Fruit fly (Drosophila melanogaster) whole organism, embryonic: Measurements from ENCODE around the gene CG15517.

Source experiments
- Bgb ChIP-seq: fragments of 200-800 bp; sonication (Bioruptor generic); IDR thresholded peaks from 2 replicates; pipeline ENCODE4 v1.3.6; 2022; ENCODE audit warnings: missing biosample characterization, missing genetic modification characterization; ENCODE audit not compliant: partially characterized antibody
- CG10543 ChIP-seq: fragments of 200-800 bp; sonication (Bioruptor generic); optimal IDR thresholded peaks from 3 replicates; lab custom pipeline; 2017; ENCODE audit warnings: missing biosample characterization, mild to moderate bottlenecking, missing genetic modification characterization, moderate library complexity
- CG11247 ChIP-seq: fragments of 200-800 bp; sonication (Bioruptor generic); IDR thresholded peaks from 2 replicates; pipeline ENCODE4 v1.3.6; 2022; ENCODE audit warnings: missing biosample characterization, missing genetic modification characterization
- CG13624 ChIP-seq: fragments of 200-800 bp; sonication (Bioruptor generic); optimal IDR thresholded peaks from 2 replicates; lab custom pipeline; 2016; ENCODE audit warnings: missing biosample characterization, missing genetic modification characterization
- CG15479 ChIP-seq: fragments of 200-800 bp; sonication (Bioruptor generic); optimal IDR thresholded peaks from 3 replicates; lab custom pipeline; 2019; ENCODE audit warnings: missing biosample characterization, mild to moderate bottlenecking, missing genetic modification characterization, moderate library complexity
- CG15601 ChIP-seq: fragments of 200-800 bp; sonication (Bioruptor generic); optimal IDR thresholded peaks from 3 replicates; lab custom pipeline; 2019; ENCODE audit warnings: missing biosample characterization, mild to moderate bottlenecking, missing genetic modification characterization, moderate library complexity
- CG17361 ChIP-seq: fragments of 200-800 bp; sonication (Bioruptor generic); IDR thresholded peaks from 3 replicates; pipeline ENCODE4 v1.3.6; 2022; ENCODE audit warnings: missing biosample characterization, missing genetic modification characterization
- CG17568 ChIP-seq: fragments of 200-800 bp; sonication (Bioruptor generic); optimal IDR thresholded peaks from 2 replicates; lab custom pipeline; 2018; ENCODE audit warnings: missing biosample characterization, mild to moderate bottlenecking, missing genetic modification characterization, moderate library complexity
- CG17912 ChIP-seq: fragments of 200-800 bp; sonication (Bioruptor generic); optimal IDR thresholded peaks from 2 replicates; lab custom pipeline; 2018; ENCODE audit warnings: missing biosample characterization, mild to moderate bottlenecking, missing genetic modification characterization
- CG18262 ChIP-seq: fragments of 200-800 bp; optimal IDR thresholded peaks from 3 replicates; lab custom pipeline; 2019; ENCODE audit warnings: missing biosample characterization, mild to moderate bottlenecking, missing genetic modification characterization, moderate library complexity
- CG18764 ChIP-seq: fragments of 200-800 bp; sonication (Bioruptor generic); optimal IDR thresholded peaks from 3 replicates; lab custom pipeline; 2016; ENCODE audit warnings: missing biosample characterization, missing genetic modification characterization
- CG2202 ChIP-seq: fragments of 200-800 bp; sonication (Bioruptor generic); optimal IDR thresholded peaks from 2 replicates; lab custom pipeline; 2018; ENCODE audit warnings: missing biosample characterization, mild to moderate bottlenecking, missing genetic modification characterization
- CG2875 ChIP-seq: fragments of 200-800 bp; sonication (Bioruptor generic); optimal IDR thresholded peaks from 2 replicates; lab custom pipeline; 2017; ENCODE audit warnings: missing biosample characterization, mild to moderate bottlenecking, missing genetic modification characterization, missing genetic modification reagents
- CG3163 ChIP-seq: fragments of 200-800 bp; sonication (Bioruptor generic); optimal IDR thresholded peaks from 3 replicates; lab custom pipeline; 2016; ENCODE audit warnings: missing biosample characterization, missing genetic modification characterization
- CG33557 ChIP-seq: fragments of 200-800 bp; sonication (Bioruptor generic); optimal IDR thresholded peaks from 2 replicates; lab custom pipeline; 2019; ENCODE audit warnings: missing biosample characterization, mild to moderate bottlenecking, missing genetic modification characterization, moderate library complexity
- CG3407 ChIP-seq: fragments of 200-800 bp; sonication (Bioruptor generic); optimal IDR thresholded peaks from 2 replicates; lab custom pipeline; 2018; ENCODE audit warnings: missing biosample characterization, mild to moderate bottlenecking, missing genetic modification characterization
- CG3838 ChIP-seq: fragments of 200-800 bp; sonication (Bioruptor generic); optimal IDR thresholded peaks from 3 replicates; lab custom pipeline; 2016; ENCODE audit warnings: missing biosample characterization, missing genetic modification characterization
- CG4854 ChIP-seq: fragments of 200-800 bp; sonication (Bioruptor generic); optimal IDR thresholded peaks from 2 replicates; lab custom pipeline; 2016; ENCODE audit warnings: missing biosample characterization, missing genetic modification characterization, inconsistent platforms
- CG6765 ChIP-seq: fragments of 200-800 bp; sonication (Bioruptor generic); optimal IDR thresholded peaks from 3 replicates; lab custom pipeline; 2017; ENCODE audit warnings: missing biosample characterization, mild to moderate bottlenecking, missing genetic modification characterization
- CG7357 ChIP-seq: fragments of 200-800 bp; sonication (Bioruptor generic); IDR thresholded peaks from 3 replicates; pipeline ENCODE4 v1.3.6; 2022; ENCODE audit warnings: missing biosample characterization, missing genetic modification characterization
- CG7928 ChIP-seq: fragments of 200-800 bp; sonication (Bioruptor generic); optimal IDR thresholded peaks from 2 replicates; lab custom pipeline; 2017; ENCODE audit warnings: missing biosample characterization, mild to moderate bottlenecking, missing genetic modification characterization
- CG8281 ChIP-seq: fragments of 200-800 bp; sonication (Bioruptor generic); optimal IDR thresholded peaks from 2 replicates; lab custom pipeline; 2018; ENCODE audit warnings: missing biosample characterization, mild to moderate bottlenecking, missing genetic modification characterization, moderate library complexity
- CG9932 ChIP-seq: fragments of 200-800 bp; sonication (Bioruptor generic); IDR thresholded peaks from 2 replicates; pipeline ENCODE4 v1.3.6; 2022; ENCODE audit warnings: missing biosample characterization, missing genetic modification characterization
- Dbx ChIP-seq: fragments of 200-800 bp; sonication (Bioruptor generic); IDR thresholded peaks from 3 replicates; pipeline ENCODE4 v1.3.6; 2022; ENCODE audit warnings: missing biosample characterization, missing genetic modification characterization
- Ets65A ChIP-seq: fragments of 200-800 bp; sonication (Bioruptor generic); peaks from one replicate; lab custom pipeline; 2016; ENCODE audit warnings: missing biosample characterization, missing genetic modification characterization
- HLH3B ChIP-seq: fragments of 200-800 bp; sonication (Bioruptor generic); IDR thresholded peaks from 2 replicates; pipeline ENCODE4 v1.3.6; 2022; ENCODE audit warnings: missing biosample characterization, missing genetic modification characterization
- Hand ChIP-seq: fragments of 200-800 bp; sonication (Bioruptor generic); optimal IDR thresholded peaks from 2 replicates; lab custom pipeline; 2017; ENCODE audit warnings: mild to moderate bottlenecking, missing biosample characterization, missing genetic modification reagents, missing genetic modification characterization
- Lhr ChIP-seq: fragments of 200-800 bp; sonication (Bioruptor generic); optimal IDR thresholded peaks from 3 replicates; lab custom pipeline; 2017; ENCODE audit warnings: mild to moderate bottlenecking, missing biosample characterization, missing genetic modification reagents, missing genetic modification characterization
- Lim3 ChIP-seq: fragments of 200-800 bp; sonication (Bioruptor generic); IDR thresholded peaks from 2 replicates; pipeline ENCODE4 v1.3.6; 2022; ENCODE audit warnings: missing biosample characterization, missing genetic modification characterization
- Max ChIP-seq: fragments of 200-800 bp; sonication (Bioruptor generic); optimal IDR thresholded peaks from 2 replicates; lab custom pipeline; 2016; ENCODE audit warnings: missing biosample characterization, mild to moderate bottlenecking, missing genetic modification characterization
- NC2α ChIP-seq: fragments of 200-800 bp; sonication (Bioruptor generic); optimal IDR thresholded peaks from 2 replicates; lab custom pipeline; 2016; ENCODE audit warnings: missing biosample characterization, missing genetic modification characterization
- Nf-YB ChIP-seq: fragments of 200-800 bp; sonication (Bioruptor generic); optimal IDR thresholded peaks from 3 replicates; lab custom pipeline; 2019; ENCODE audit warnings: missing biosample characterization, mild to moderate bottlenecking, missing genetic modification characterization, moderate library complexity
- Pdp1 ChIP-seq, 2 experiments: fragments of 200-800 bp; sonication (Bioruptor generic); optimal IDR thresholded peaks; 3 replicates each; lab custom pipeline; 2016; ENCODE audit warnings: missing biosample characterization in 2 of 2, missing genetic modification characterization in 2 of 2, mild to moderate bottlenecking in 1 of 2, moderate library complexity in 1 of 2
- ap ChIP-seq: fragments of 200-800 bp; sonication (Bioruptor generic); IDR thresholded peaks from 2 replicates; pipeline ENCODE4 v1.3.6; 2022; ENCODE audit warnings: missing biosample characterization, missing genetic modification characterization
- ato ChIP-seq: fragments of 200-800 bp; sonication (Bioruptor generic); IDR thresholded peaks from 2 replicates; pipeline ENCODE4 v1.3.6; 2022; ENCODE audit warnings: missing biosample characterization, missing genetic modification characterization; ENCODE audit not compliant: partially characterized antibody
- cato ChIP-seq: fragments of 200-800 bp; sonication (Bioruptor generic); optimal IDR thresholded peaks from 2 replicates; lab custom pipeline; 2016; ENCODE audit warnings: missing biosample characterization, missing genetic modification characterization, borderline replicate concordance
- crol ChIP-seq: fragments of 200-800 bp; sonication (Bioruptor generic); IDR thresholded peaks from 2 replicates; pipeline ENCODE4 v1.3.6; 2022; ENCODE audit warnings: missing biosample characterization, missing genetic modification characterization
- fd102C ChIP-seq: fragments of 200-800 bp; sonication (Bioruptor generic); optimal IDR thresholded peaks from 2 replicates; lab custom pipeline; 2018; ENCODE audit warnings: missing biosample characterization, mild to moderate bottlenecking, missing genetic modification characterization, moderate library complexity
- lilli ChIP-seq: fragments of 200-800 bp; sonication (Bioruptor generic); optimal IDR thresholded peaks from 3 replicates; lab custom pipeline; 2016; ENCODE audit warnings: missing biosample characterization, missing genetic modification characterization
- lola ChIP-seq, 3 experiments: fragments of >200 bp in 2 of 3; fragments of 200-800 bp in 1 of 3; sonication (Bioruptor generic) in 1 of 3; optimal IDR thresholded peaks; 2 replicates each; lab custom pipeline; 2017 to 2019; ENCODE audit warnings: missing biosample characterization in 3 of 3, missing genetic modification characterization in 3 of 3, mild to moderate bottlenecking in 1 of 3, moderate library complexity in 1 of 3
- luna ChIP-seq: fragments of 200-800 bp; sonication (Bioruptor generic); optimal IDR thresholded peaks from 2 replicates; lab custom pipeline; 2016; ENCODE audit warnings: missing biosample characterization, missing genetic modification characterization
- onecut ChIP-seq: fragments of 200-800 bp; sonication (Bioruptor generic); IDR thresholded peaks from 2 replicates; pipeline ENCODE4 v1.3.6; 2022; ENCODE audit warnings: missing biosample characterization, missing genetic modification characterization
- org-1 ChIP-seq: fragments of 200-800 bp; sonication (Bioruptor generic); optimal IDR thresholded peaks from 2 replicates; lab custom pipeline; 2017; ENCODE audit warnings: missing biosample characterization, missing genetic modification characterization
- p53 ChIP-seq: fragments of 200-800 bp; sonication (Bioruptor generic); optimal IDR thresholded peaks from 2 replicates; lab custom pipeline; 2016; ENCODE audit warnings: missing biosample characterization, missing genetic modification characterization
- peb ChIP-seq: fragments of 200-800 bp; sonication (Bioruptor generic); IDR thresholded peaks from 2 replicates; pipeline ENCODE4 v1.3.6; 2022; ENCODE audit warnings: missing biosample characterization, missing genetic modification characterization
- row ChIP-seq: fragments of 200-800 bp; sonication (Bioruptor generic); IDR thresholded peaks from 3 replicates; pipeline ENCODE4 v1.3.6; 2022; ENCODE audit warnings: missing biosample characterization, missing genetic modification characterization
- sc ChIP-seq, 3 experiments: fragments of >200 bp in 2 of 3; fragments of 200-800 bp in 1 of 3; sonication (Bioruptor generic) in 1 of 3; optimal IDR thresholded peaks; 2 replicates in 2 of 3; 3 replicates in 1 of 3; lab custom pipeline; 2017; ENCODE audit warnings: mild to moderate bottlenecking in 1 of 3, missing biosample characterization in 1 of 3, missing genetic modification characterization in 1 of 3, missing genetic modification reagents in 1 of 3
- sim ChIP-seq: fragments of 200-800 bp; sonication (Bioruptor generic); IDR thresholded peaks from 2 replicates; pipeline ENCODE4 v1.3.6; 2022; ENCODE audit warnings: missing biosample characterization, missing genetic modification characterization
- slbo ChIP-seq: fragments of 200-800 bp; sonication (Bioruptor generic); IDR thresholded peaks from 2 replicates; pipeline ENCODE4 v1.3.6; 2022; ENCODE audit warnings: missing biosample characterization, missing genetic modification characterization
- twi ChIP-seq: fragments of 200-800 bp; optimal IDR thresholded peaks from 2 replicates; lab custom pipeline; 2019; ENCODE audit warnings: missing biosample characterization, mild to moderate bottlenecking, missing genetic modification characterization, moderate library complexity
- wor ChIP-seq: fragments of 200-800 bp; sonication (Bioruptor generic); IDR thresholded peaks from 2 replicates; pipeline ENCODE4 v1.3.6; 2022; ENCODE audit warnings: missing biosample characterization, missing genetic modification characterization

CG15517 gene

dm6 chr3R:29935756-29936155, 32.1 kb upstream of the CG15517 start, which contains the start of the genes eIF2Balpha and Vps13B (continued):
- TF ChIP-seq slbo (GFP tag; lab: Robert Waterston, UW), result no peak
- no peak for TF ChIP-seq sim (GFP tag; lab: Robert Waterston, UW)
- no peak for TF ChIP-seq CG17568 (GFP tag; lab: Kevin White, UChicago)
- peak; percentile 87 for TF ChIP-seq ato (GFP tag; lab: Robert Waterston, UW)
- no peak for TF ChIP-seq ap
- TF ChIP-seq CG9932, result no peak
- no peak for TF ChIP-seq CG15601 (tag; lab: Kevin White, UChicago)
- TF ChIP-seq CG17361 (GFP tag; lab: Robert Waterston, UW), result no peak
- no peak for TF ChIP-seq peb (GFP tag; lab: Robert Waterston, UW)
- TF ChIP-seq Max (GFP tag; lab: Kevin White, UChicago), result no peak
- TF ChIP-seq CG33557 (GFP tag; lab: Kevin White, UChicago), result no peak
- no peak for TF ChIP-seq onecut (GFP tag; lab: Robert Waterston, UW)
- no peak for TF ChIP-seq Lim3 (GFP tag; lab: Robert Waterston, UW)
- TF ChIP-seq Hand (GFP tag; lab: Kevin White, UChicago), result no peak
- TF ChIP-seq CG8281, result no peak
- no peak for TF ChIP-seq lola (GFP tag; optimal IDR thresholded peaks at IDR 0.05; lab: Kevin White, UChicago)
- no peak for TF ChIP-seq cato (GFP tag; lab: Kevin White, UChicago)
- TF ChIP-seq org-1, result no peak
- no peak for TF ChIP-seq lilli (GFP tag; lab: Kevin White, UChicago)
- TF ChIP-seq wor (GFP tag; lab: Robert Waterston, UW), result 0 out of 2 replicates have a peak, but pooled peaks have one; percentile 19
- TF ChIP-seq luna (GFP tag; lab: Kevin White, UChicago), result no peak
- TF ChIP-seq CG7357 (GFP tag; lab: Robert Waterston, UW), result no peak
- no peak for TF ChIP-seq CG6765 (GFP tag; lab: Kevin White, UChicago)
- TF ChIP-seq p53 (GFP tag; lab: Kevin White, UChicago), result no peak
- TF ChIP-seq NC2α, result no peak
- no peak for TF ChIP-seq Dbx
- no peak for TF ChIP-seq Pdp1 (GFP tag; optimal IDR thresholded peaks at IDR 0.05; lab: Kevin White, UChicago)
- TF ChIP-seq CG3163, result no peak
- no peak for TF ChIP-seq Ets65A
- no peak for TF ChIP-seq CG11247
- TF ChIP-seq CG3407 (GFP tag; lab: Kevin White, UChicago), result no peak
- TF ChIP-seq CG4854 (GFP tag; lab: Kevin White, UChicago), result no peak
- no peak for TF ChIP-seq twi
- no peak for TF ChIP-seq CG17912
- TF ChIP-seq fd102C (GFP tag; lab: Kevin White, UChicago), result no peak
- no peak for TF ChIP-seq CG3838 (GFP tag; lab: Kevin White, UChicago)
- TF ChIP-seq CG13624 (GFP tag; lab: Kevin White, UChicago), result no peak
- no peak for TF ChIP-seq CG10543 (GFP tag; lab: Kevin White, UChicago)
- TF ChIP-seq CG15479 (GFP tag; lab: Kevin White, UChicago), result no peak
- TF ChIP-seq crol (GFP tag; lab: Robert Waterston, UW), result no peak
- no peak for TF ChIP-seq sc (optimal IDR thresholded peaks at IDR 0.05; lab: Kevin White, UChicago)
- TF ChIP-seq sc (GFP tag; optimal IDR thresholded peaks at IDR 0.05; lab: Kevin White, UChicago), result no peak
- TF ChIP-seq row, result no peak
- no peak for TF ChIP-seq CG7928
- TF ChIP-seq CG2875, result no peak
- TF ChIP-seq Lhr (GFP tag; lab: Kevin White, UChicago), result no peak
- no peak for TF ChIP-seq CG18262 (tag; lab: Kevin White, UChicago)
- TF ChIP-seq HLH3B (GFP tag; lab: Robert Waterston, UW), result peak; percentile 45; the same call in 1 of the 2 replicates
- TF ChIP-seq CG18764, result peak; percentile 100
- TF ChIP-seq CG2202 (tag; lab: Kevin White, UChicago), result no peak
- TF ChIP-seq Nf-YB (GFP tag; lab: Kevin White, UChicago), result no peak
- TF ChIP-seq Bgb, result peak; percentile 95
